Worm (Caenorhabditis elegans) whole organism, early embryonic: ENCODE data around the gene pfut-1.

Experiments used
- B0310.2 ChIP-seq: sonication (generic microtip); optimal IDR thresholded peaks from 2 replicates; lab custom pipeline; 2016; ENCODE audit warnings: mild to moderate bottlenecking, missing genetic modification characterization, missing compliant biosample characterization
- F13C5.2 ChIP-seq: sonication (generic microtip); optimal IDR thresholded peaks from 2 replicates; lab custom pipeline; 2017; ENCODE audit warnings: mild to moderate bottlenecking, missing genetic modification characterization, inconsistent platforms, missing compliant biosample characterization
- aly-1 ChIP-seq: sonication (generic microtip); optimal IDR thresholded peaks from 2 replicates; lab custom pipeline; 2016; ENCODE audit warnings: missing genetic modification characterization, missing compliant biosample characterization
- ama-1 ChIP-seq: fragments of 150-350 bp; optimal IDR thresholded peaks from 2 replicates; lab custom pipeline; 2014
- ceh-13 ChIP-seq: fragments of 200-800 bp; sonication (Bioruptor generic); optimal IDR thresholded peaks from 2 replicates; lab custom pipeline; 2018; ENCODE audit warnings: mild to moderate bottlenecking, missing genetic modification characterization, missing compliant biosample characterization
- ceh-36 ChIP-seq: sonication (generic microtip); optimal IDR thresholded peaks from 2 replicates; lab custom pipeline; 2016; ENCODE audit warnings: missing genetic modification characterization, inconsistent platforms, missing compliant biosample characterization
- ets-7 ChIP-seq: sonication (generic microtip); optimal IDR thresholded peaks from 2 replicates; lab custom pipeline; 2016; ENCODE audit warnings: missing genotype, missing genetic modification characterization, missing compliant biosample characterization
- flt-1 ChIP-seq: fragments of 200-800 bp; sonication (Bioruptor generic); IDR thresholded peaks from 2 replicates; pipeline ENCODE4 v1.3.6; 2022; ENCODE audit warnings: missing genetic modification characterization, missing compliant biosample characterization
- hmbx-1 ChIP-seq: sonication (generic microtip); optimal IDR thresholded peaks from 2 replicates; lab custom pipeline; 2016; ENCODE audit warnings: mild to moderate bottlenecking, missing genetic modification characterization, missing compliant biosample characterization
- hmg-4 ChIP-seq: fragments of 200-800 bp; sonication (Bioruptor generic); optimal IDR thresholded peaks from 2 replicates; lab custom pipeline; 2018; ENCODE audit warnings: mild to moderate bottlenecking, missing genetic modification characterization, missing compliant biosample characterization
- hnd-1 ChIP-seq: sonication (generic microtip); optimal IDR thresholded peaks from 2 replicates; lab custom pipeline; 2016; ENCODE audit warnings: missing genetic modification characterization, missing compliant biosample characterization
- pes-1 ChIP-seq: fragments of 200-800 bp; sonication (Bioruptor generic); IDR thresholded peaks from 2 replicates; pipeline ENCODE4 v1.3.6; 2022; ENCODE audit warnings: missing genetic modification reagents, missing genetic modification characterization, missing compliant biosample characterization
- scrt-1 ChIP-seq: fragments of 200-800 bp; sonication (Bioruptor generic); IDR thresholded peaks from 2 replicates; pipeline ENCODE4 v1.3.6; 2022; ENCODE audit warnings: missing genetic modification characterization, missing compliant biosample characterization
- sea-1 ChIP-seq: fragments of 200-800 bp; sonication (Bioruptor generic); conservative IDR thresholded peaks from 2 replicates; pipeline ENCODE4 v1.3.6; 2022; ENCODE audit warnings: missing genetic modification characterization, missing compliant biosample characterization
- tbx-11 ChIP-seq: fragments of 200-800 bp; sonication (Bioruptor generic); IDR thresholded peaks from 2 replicates; pipeline ENCODE4 v1.3.6; 2022; ENCODE audit warnings: missing genetic modification characterization, missing compliant biosample characterization
- tbx-37 ChIP-seq: fragments of 200-800 bp; sonication (Bioruptor generic); conservative IDR thresholded peaks from 2 replicates; pipeline ENCODE4 v1.3.6; 2022; ENCODE audit warnings: missing genetic modification reagents, missing genetic modification characterization, missing compliant biosample characterization
- tra-4 ChIP-seq: sonication (generic microtip); optimal IDR thresholded peaks from 2 replicates; lab custom pipeline; 2017; ENCODE audit warnings: missing genetic modification characterization, missing compliant biosample characterization

The pfut-1 gene

ce11 chrX:3127626-3128142 is 37.9 kb upstream of the pfut-1 start:
- peak; percentile 26 for TF ChIP-seq ets-7 (tag; lab: Kevin White, UChicago)
- TF ChIP-seq F13C5.2 (tag; lab: Kevin White, UChicago) = peak; percentile 90
- TF ChIP-seq ceh-13 = no peak
- no peak for TF ChIP-seq tbx-11 (GFP tag; lab: Robert Waterston, UW)
- no peak for TF ChIP-seq ama-1 (lab: Kevin White, UChicago)
- peak; percentile 96 for TF ChIP-seq hmg-4
- TF ChIP-seq hnd-1 = no peak
- peak; percentile 62 for TF ChIP-seq B0310.2
- TF ChIP-seq scrt-1 (GFP tag; lab: Robert Waterston, UW) = peak; percentile 32; the same call in 1 of the 2 replicates
- peak; percentile 59; the same call in 1 of the 2 replicates for TF ChIP-seq sea-1
- TF ChIP-seq pes-1 (GFP tag; lab: Robert Waterston, UW) = 0 out of 2 replicates have a peak, but pooled peaks have one; percentile 21
- TF ChIP-seq aly-1 (tag; lab: Kevin White, UChicago) = peak; percentile 80

ce11 chrX:3135186-3135585 is 30.4 kb upstream of the pfut-1 start, which contains the start of gene K10B3.1:
K10B3.1 (plus strand) TSS chrX:3135486.
- TF ChIP-seq B0310.2 (no peak), sea-1 (no peak), pes-1 (GFP tag; lab: Robert Waterston, UW) (no peak), ceh-36 (no peak), aly-1 (tag; lab: Kevin White, UChicago) (no peak), scrt-1 (GFP tag; lab: Robert Waterston, UW) (no peak), hnd-1 (no peak), F13C5.2 (tag; lab: Kevin White, UChicago) (no peak), ceh-13 (no peak), ama-1 (lab: Kevin White, UChicago) (no peak), tra-4 (no peak), hmg-4 (no peak), hmbx-1 (tag; lab: Kevin White, UChicago) (no peak), flt-1 (GFP tag; lab: Robert Waterston, UW) (no peak), ets-7 (tag; lab: Kevin White, UChicago) (no peak), tbx-11 (GFP tag; lab: Robert Waterston, UW) (no peak), tbx-37 (no peak)

ce11 chrX:3139516-3140301 is 25.9 kb upstream of the pfut-1 start:
- TF ChIP-seq sea-1 (no peak), hnd-1 (no peak), tra-4 (no peak), ceh-13 (no peak)

- TF ChIP-seq tra-4 (no peak), ama-1 (lab: Kevin White, UChicago) (no peak), aly-1 (tag; lab: Kevin White, UChicago) (no peak), tbx-11 (GFP tag; lab: Robert Waterston, UW) (no peak), hmbx-1 (tag; lab: Kevin White, UChicago) (no peak), flt-1 (GFP tag; lab: Robert Waterston, UW) (no peak), ceh-36 (no peak), pes-1 (GFP tag; lab: Robert Waterston, UW) (no peak), B0310.2 (no peak), ets-7 (tag; lab: Kevin White, UChicago) (no peak), sea-1 (no peak), scrt-1 (GFP tag; lab: Robert Waterston, UW) (no peak)
These were observed 23.9 kb upstream of the pfut-1 start for ce11 chrX:3141704-3142103.

- no peak for TF ChIP-seq aly-1 (tag; lab: Kevin White, UChicago)
- no peak for TF ChIP-seq scrt-1 (GFP tag; lab: Robert Waterston, UW)
- no peak for TF ChIP-seq ets-7 (tag; lab: Kevin White, UChicago)
- no peak for TF ChIP-seq tbx-11 (GFP tag; lab: Robert Waterston, UW)
- no peak for TF ChIP-seq hmg-4
- no peak for TF ChIP-seq hnd-1
- no peak for TF ChIP-seq tbx-37
- TF ChIP-seq sea-1 = no peak
- no peak for TF ChIP-seq pes-1 (GFP tag; lab: Robert Waterston, UW)
- no peak for TF ChIP-seq B0310.2
These were observed 20.4 kb upstream of the pfut-1 start, which contains the start of gene C15C7.4 for ce11 chrX:3145265-3145664. C15C7.4 (plus strand) TSS chrX:3145565.

- no peak for TF ChIP-seq sea-1
These were observed 13.3 kb upstream of the pfut-1 start, which contains the start of gene bbln-1 for ce11 chrX:3152361-3152760. bbln-1 (minus strand) TSS chrX:3152461.

- TF ChIP-seq ets-7 (tag; lab: Kevin White, UChicago) = no peak
- TF ChIP-seq ceh-36 = no peak
- no peak for TF ChIP-seq F13C5.2 (tag; lab: Kevin White, UChicago)
- TF ChIP-seq sea-1 = no peak
- no peak for TF ChIP-seq hmg-4
- TF ChIP-seq ceh-13 = no peak
- TF ChIP-seq tra-4 = no peak
- TF ChIP-seq hmbx-1 (tag; lab: Kevin White, UChicago) = no peak
These were observed 12.5 kb upstream of the pfut-1 start for ce11 chrX:3153133-3153532.

ce11 chrX:3154562-3154961 is 11.1 kb upstream of the pfut-1 start:
- TF ChIP-seq ceh-13 = no peak
- TF ChIP-seq tbx-11 (GFP tag; lab: Robert Waterston, UW) = no peak
- no peak for TF ChIP-seq tbx-37
- no peak for TF ChIP-seq F13C5.2 (tag; lab: Kevin White, UChicago)
- no peak for TF ChIP-seq hnd-1
- no peak for TF ChIP-seq ets-7 (tag; lab: Kevin White, UChicago)
- TF ChIP-seq aly-1 (tag; lab: Kevin White, UChicago) = no peak
- TF ChIP-seq flt-1 (GFP tag; lab: Robert Waterston, UW) = no peak
- no peak for TF ChIP-seq hmg-4
- no peak for TF ChIP-seq sea-1
- TF ChIP-seq tra-4 = no peak
- TF ChIP-seq hmbx-1 (tag; lab: Kevin White, UChicago) = no peak
- TF ChIP-seq B0310.2 = no peak
